Worm (Caenorhabditis elegans): ENCODE data around the gene scb-1.

ce11 chrV:11070388-11070787 lies 49.1 kb downstream of the scb-1 start:
- TF ChIP-seq madf-10 (tag; optimal IDR thresholded peaks at IDR 0.05) (no peak), die-1 (tag; optimal IDR thresholded peaks at IDR 0.05) (no peak), ztf-3 (GFP tag; optimal IDR thresholded peaks at IDR 0.05) (no peak), hlh-12 (tag; optimal IDR thresholded peaks at IDR 0.05) (no peak), C17E4.6 (GFP tag; IDR thresholded peaks at IDR 0.05) (no peak), bed-2 (GFP tag; IDR thresholded peaks at IDR 0.05) (no peak), F22D6.2 (tag; optimal IDR thresholded peaks at IDR 0.05) (no peak)

Data from whole organism, young adult.